Fruit fly (Drosophila melanogaster) whole organism, embryonic: ENCODE results near the gene CG9795.
A peak's percentile ranks its signal among the peaks of the same experiment; 100 is the strongest.

Experiments used
- Adf1 ChIP-seq: fragments of 200-800 bp; sonication (Bioruptor generic); IDR thresholded peaks from 2 replicates; pipeline ENCODE4 v1.3.6; 2022; ENCODE audit warnings: missing biosample characterization, missing genetic modification characterization
- CG10366 ChIP-seq: fragments of 200-800 bp; sonication (Bioruptor generic); IDR thresholded peaks from 2 replicates; pipeline ENCODE4 v1.3.6; 2022; ENCODE audit warnings: missing biosample characterization, missing genetic modification characterization
- CG10543 ChIP-seq: fragments of 200-800 bp; sonication (Bioruptor generic); optimal IDR thresholded peaks from 3 replicates; lab custom pipeline; 2017; ENCODE audit warnings: missing biosample characterization, mild to moderate bottlenecking, missing genetic modification characterization, moderate library complexity
- CG11093 ChIP-seq: fragments of 200-800 bp; sonication (Bioruptor generic); IDR thresholded peaks from 3 replicates; pipeline ENCODE4 v1.3.6; 2022; ENCODE audit warnings: missing biosample characterization, missing genetic modification characterization
- CG12769 ChIP-seq: fragments of 200-800 bp; sonication (Bioruptor generic); optimal IDR thresholded peaks from 2 replicates; lab custom pipeline; 2019; ENCODE audit warnings: missing biosample characterization, mild to moderate bottlenecking, missing genetic modification characterization, moderate library complexity
- CG12942 ChIP-seq: fragments of 200-800 bp; sonication (Bioruptor generic); optimal IDR thresholded peaks from 3 replicates; lab custom pipeline; 2016; ENCODE audit warnings: missing biosample characterization, missing genetic modification characterization
- CG13894 ChIP-seq: fragments of 200-800 bp; sonication (Bioruptor generic); optimal IDR thresholded peaks from 3 replicates; lab custom pipeline; 2018; ENCODE audit warnings: missing biosample characterization, mild to moderate bottlenecking, missing genetic modification characterization, moderate library complexity
- CG14014 ChIP-seq: fragments of 200-800 bp; sonication (Bioruptor generic); IDR thresholded peaks from 2 replicates; pipeline ENCODE4 v1.3.6; 2022; ENCODE audit warnings: missing biosample characterization, missing genetic modification characterization
- CG14710 ChIP-seq: fragments of 200-800 bp; sonication (Bioruptor generic); optimal IDR thresholded peaks from 3 replicates; lab custom pipeline; 2019; ENCODE audit warnings: missing biosample characterization, mild to moderate bottlenecking, missing genetic modification characterization, moderate library complexity
- CG15479 ChIP-seq: fragments of 200-800 bp; sonication (Bioruptor generic); optimal IDR thresholded peaks from 3 replicates; lab custom pipeline; 2019; ENCODE audit warnings: missing biosample characterization, mild to moderate bottlenecking, missing genetic modification characterization, moderate library complexity
- CG15601 ChIP-seq: fragments of 200-800 bp; sonication (Bioruptor generic); optimal IDR thresholded peaks from 3 replicates; lab custom pipeline; 2019; ENCODE audit warnings: missing biosample characterization, mild to moderate bottlenecking, missing genetic modification characterization, moderate library complexity
- CG17328 ChIP-seq: fragments of 200-800 bp; sonication (Bioruptor generic); IDR thresholded peaks from 2 replicates; pipeline ENCODE4 v1.3.6; 2022; ENCODE audit warnings: missing biosample characterization, missing genetic modification characterization
- CG2875 ChIP-seq: fragments of 200-800 bp; sonication (Bioruptor generic); optimal IDR thresholded peaks from 2 replicates; lab custom pipeline; 2017; ENCODE audit warnings: missing biosample characterization, mild to moderate bottlenecking, missing genetic modification characterization, missing genetic modification reagents
- CG30020 ChIP-seq: fragments of 200-800 bp; optimal IDR thresholded peaks from 2 replicates; lab custom pipeline; 2019; ENCODE audit warnings: missing biosample characterization, mild to moderate bottlenecking, missing genetic modification characterization, moderate library complexity
- CG3163 ChIP-seq: fragments of 200-800 bp; sonication (Bioruptor generic); optimal IDR thresholded peaks from 3 replicates; lab custom pipeline; 2016; ENCODE audit warnings: missing biosample characterization, missing genetic modification characterization
- CG32532 ChIP-seq: fragments of 200-800 bp; sonication (Bioruptor generic); IDR thresholded peaks from 2 replicates; pipeline ENCODE4 v1.3.6; 2022; ENCODE audit warnings: missing biosample characterization, missing genetic modification characterization
- CG6654 ChIP-seq: fragments of 200-800 bp; sonication (Bioruptor generic); optimal IDR thresholded peaks from 2 replicates; lab custom pipeline; 2017; ENCODE audit warnings: missing biosample characterization, mild to moderate bottlenecking, missing genetic modification characterization
- CG7372 ChIP-seq: fragments of 200-800 bp; sonication (Bioruptor generic); IDR thresholded peaks from 2 replicates; pipeline ENCODE4 v1.3.6; 2022; ENCODE audit warnings: missing biosample characterization, missing genetic modification characterization
- CG9215 ChIP-seq: fragments of 200-800 bp; sonication (Bioruptor generic); IDR thresholded peaks from 2 replicates; pipeline ENCODE4 v1.3.6; 2022; ENCODE audit warnings: missing biosample characterization, missing genetic modification characterization
- CG9609 ChIP-seq: fragments of 200-800 bp; sonication (Bioruptor generic); optimal IDR thresholded peaks from 3 replicates; lab custom pipeline; 2016; ENCODE audit warnings: missing biosample characterization, missing genetic modification characterization
- Deaf1 ChIP-seq: fragments of 200-800 bp; optimal IDR thresholded peaks from 3 replicates; lab custom pipeline; 2019; ENCODE audit warnings: missing biosample characterization, mild to moderate bottlenecking, missing genetic modification characterization, moderate library complexity
- Dip3 ChIP-seq: fragments of 200-800 bp; sonication (Bioruptor generic); optimal IDR thresholded peaks from 3 replicates; lab custom pipeline; 2016; ENCODE audit warnings: missing biosample characterization, missing genetic modification characterization
- Dp ChIP-seq: fragments of 200-800 bp; sonication (Bioruptor generic); optimal IDR thresholded peaks from 2 replicates; lab custom pipeline; 2018; ENCODE audit warnings: missing biosample characterization, mild to moderate bottlenecking, missing genetic modification characterization, moderate library complexity
- Hr51 ChIP-seq, 2 experiments: fragments of 200-800 bp; sonication (Bioruptor generic); optimal IDR thresholded peaks; 2 replicates in 1 of 2; 3 replicates in 1 of 2; lab custom pipeline; 2016 to 2018; ENCODE audit warnings: missing biosample characterization in 2 of 2, missing genetic modification characterization in 2 of 2, mild to moderate bottlenecking in 1 of 2, moderate library complexity in 1 of 2
- Med ChIP-seq: fragments of 200-800 bp; sonication (Bioruptor generic); peaks from one replicate; lab custom pipeline; 2016; ENCODE audit warnings: missing biosample characterization, missing genetic modification characterization, mild to moderate bottlenecking, inconsistent platforms, moderate library complexity
- NFAT ChIP-seq: fragments of 200-800 bp; sonication (Bioruptor generic); IDR thresholded peaks from 2 replicates; pipeline ENCODE4 v1.3.6; 2022; ENCODE audit warnings: missing biosample characterization, missing genetic modification characterization
- NfI ChIP-seq: fragments of 200-800 bp; sonication (Bioruptor generic); optimal IDR thresholded peaks from 3 replicates; lab custom pipeline; 2018; ENCODE audit warnings: missing biosample characterization, mild to moderate bottlenecking, missing genetic modification characterization, moderate library complexity
- Optix ChIP-seq: fragments of 200-800 bp; sonication (Bioruptor generic); IDR thresholded peaks from 3 replicates; pipeline ENCODE4 v1.3.6; 2022; ENCODE audit warnings: missing biosample characterization, missing genetic modification characterization
- Trl ChIP-seq, 3 experiments: fragments of >200 bp in 2 of 3; fragments of 200-800 bp in 1 of 3; sonication (Bioruptor generic) in 1 of 3; optimal IDR thresholded peaks; 2 replicates in 1 of 3; 3 replicates in 2 of 3; lab custom pipeline; 2016 to 2017; ENCODE audit warnings: missing biosample characterization in 1 of 3, missing genetic modification characterization in 1 of 3
- abd-A ChIP-seq: fragments of 200-800 bp; sonication (Bioruptor generic); optimal IDR thresholded peaks from 3 replicates; lab custom pipeline; 2019; ENCODE audit warnings: missing biosample characterization, mild to moderate bottlenecking, missing genetic modification characterization, moderate library complexity
- ato ChIP-seq: fragments of 200-800 bp; sonication (Bioruptor generic); IDR thresholded peaks from 2 replicates; pipeline ENCODE4 v1.3.6; 2022; ENCODE audit warnings: missing biosample characterization, missing genetic modification characterization; ENCODE audit not compliant: partially characterized antibody
- az2 ChIP-seq: fragments of 200-800 bp; sonication (Bioruptor generic); optimal IDR thresholded peaks from 3 replicates; lab custom pipeline; 2016; ENCODE audit warnings: missing biosample characterization, missing genetic modification characterization
- ci ChIP-seq: fragments of 200-800 bp; sonication (Bioruptor generic); IDR thresholded peaks from 3 replicates; pipeline ENCODE4 v1.3.6; 2022; ENCODE audit warnings: missing biosample characterization, missing genetic modification characterization
- danr ChIP-seq: fragments of 200-800 bp; sonication (Bioruptor generic); IDR thresholded peaks from 2 replicates; pipeline ENCODE4 v1.3.6; 2022; ENCODE audit warnings: missing biosample characterization, missing genetic modification characterization
- emc ChIP-seq: fragments of 200-800 bp; sonication (Bioruptor generic); optimal IDR thresholded peaks from 2 replicates; lab custom pipeline; 2016; ENCODE audit warnings: missing biosample characterization, missing genetic modification characterization
- fd64A ChIP-seq: fragments of 200-800 bp; sonication (Bioruptor generic); optimal IDR thresholded peaks from 3 replicates; lab custom pipeline; 2018; ENCODE audit warnings: missing biosample characterization, mild to moderate bottlenecking, missing genetic modification characterization
- gcm ChIP-seq: fragments of 200-800 bp; sonication (Bioruptor generic); optimal IDR thresholded peaks from 2 replicates; lab custom pipeline; 2019; ENCODE audit warnings: missing biosample characterization, mild to moderate bottlenecking, missing genetic modification characterization, moderate library complexity
- hbn ChIP-seq: fragments of 200-800 bp; sonication (Bioruptor generic); IDR thresholded peaks from 2 replicates; pipeline ENCODE4 v1.3.6; 2022; ENCODE audit warnings: missing biosample characterization, missing genetic modification characterization; ENCODE audit not compliant: partially characterized antibody
- her ChIP-seq: fragments of 200-800 bp; sonication (Bioruptor generic); optimal IDR thresholded peaks from 2 replicates; lab custom pipeline; 2016; ENCODE audit warnings: missing biosample characterization, missing genetic modification characterization
- lab ChIP-seq: fragments of 200-800 bp; sonication (Bioruptor generic); optimal IDR thresholded peaks from 3 replicates; lab custom pipeline; 2017; ENCODE audit warnings: missing biosample characterization, missing genetic modification characterization, mild to moderate bottlenecking, moderate library complexity, missing genetic modification reagents
- pzg ChIP-seq: fragments of 200-800 bp; sonication (Bioruptor generic); optimal IDR thresholded peaks from 3 replicates; lab custom pipeline; 2018; ENCODE audit warnings: missing biosample characterization, mild to moderate bottlenecking, missing genetic modification characterization, moderate library complexity
- ro ChIP-seq: fragments of 200-800 bp; sonication (Bioruptor generic); IDR thresholded peaks from 2 replicates; pipeline ENCODE4 v1.3.6; 2022; ENCODE audit warnings: missing biosample characterization, missing genetic modification characterization
- sisA ChIP-seq: fragments of 200-800 bp; sonication (Bioruptor generic); IDR thresholded peaks from 2 replicates; pipeline ENCODE4 v1.3.6; 2022; ENCODE audit warnings: missing biosample characterization, missing genetic modification characterization
- so ChIP-seq: fragments of 200-800 bp; sonication (Bioruptor generic); IDR thresholded peaks from 3 replicates; pipeline ENCODE4 v1.3.6; 2022; ENCODE audit warnings: missing biosample characterization, missing genetic modification characterization
- tll ChIP-seq, 2 experiments: fragments of 200-800 bp in 1 of 2; fragments of >200 bp in 1 of 2; sonication (Bioruptor generic) in 1 of 2; optimal IDR thresholded peaks; 2 replicates each; lab custom pipeline; 2017 to 2019; ENCODE audit warnings: missing biosample characterization in 2 of 2, missing genetic modification characterization in 2 of 2, mild to moderate bottlenecking in 1 of 2, moderate library complexity in 1 of 2
- trem ChIP-seq: fragments of 200-800 bp; optimal IDR thresholded peaks from 3 replicates; lab custom pipeline; 2019; ENCODE audit warnings: missing biosample characterization, mild to moderate bottlenecking, missing genetic modification characterization, moderate library complexity
- tx ChIP-seq: fragments of 200-800 bp; sonication (Bioruptor generic); optimal IDR thresholded peaks from 2 replicates; lab custom pipeline; 2016; ENCODE audit warnings: missing biosample characterization, missing genetic modification characterization

The CG9795 gene

dm6 chr3R:4280062-4280461 lies 39.4 kb upstream of the CG9795 start, which contains the start of gene cpx:
Gene cpx (plus strand): TSS chr3R:4280221.
- no peak for TF ChIP-seq ato (GFP tag; lab: Robert Waterston, UW)
- no peak for TF ChIP-seq emc (GFP tag; lab: Kevin White, UChicago)
- peak; percentile 3 for TF ChIP-seq gcm (GFP tag; lab: Kevin White, UChicago)
- peak; percentile 27; the same call in 1 of the 2 replicates for TF ChIP-seq Adf1 (GFP tag; lab: Robert Waterston, UW)
- no peak for TF ChIP-seq CG17328
- peak; percentile 46 for TF ChIP-seq abd-A
- TF ChIP-seq CG13894 (tag; lab: Kevin White, UChicago), result peak; percentile 36
- TF ChIP-seq CG10543 (GFP tag; lab: Kevin White, UChicago), result peak; percentile 36
- TF ChIP-seq CG32532, result 0 out of 2 replicates have a peak, but pooled peaks have one; percentile 16
- TF ChIP-seq CG15601 (tag; lab: Kevin White, UChicago), result no peak
- TF ChIP-seq Med (GFP tag; lab: Kevin White, UChicago), result peak; percentile 78
- peak; percentile 83 for TF ChIP-seq Deaf1 (tag; lab: Kevin White, UChicago)
- peak; percentile 8 for TF ChIP-seq pzg
- peak; percentile 51; the same call in 1 of the 3 replicates for TF ChIP-seq ci (GFP tag; lab: Robert Waterston, UW)
- no peak for TF ChIP-seq hbn (GFP tag; lab: Robert Waterston, UW)
- TF ChIP-seq Trl (optimal IDR thresholded peaks at IDR 0.05; lab: Kevin White, UChicago), result peak in 1 of 2 experiments; percentile 21
- no peak for TF ChIP-seq Trl (GFP tag; optimal IDR thresholded peaks at IDR 0.05; lab: Kevin White, UChicago)
- peak; percentile 4 for TF ChIP-seq lab
- no peak for TF ChIP-seq CG15479 (GFP tag; lab: Kevin White, UChicago)

- TF ChIP-seq sisA (GFP tag; lab: Robert Waterston, UW) (no peak), Optix (GFP tag; lab: Robert Waterston, UW) (no peak; the same call in 2 of the 3 replicates), Dip3 (GFP tag; lab: Kevin White, UChicago) (no peak), CG10366 (no peak), CG9609 (GFP tag; lab: Kevin White, UChicago) (no peak), tx (GFP tag; lab: Kevin White, UChicago) (no peak), Dp (GFP tag; lab: Kevin White, UChicago) (no peak), trem (tag; lab: Kevin White, UChicago) (no peak), CG7372 (GFP tag; lab: Robert Waterston, UW) (0 out of 2 replicates have a peak, but pooled peaks have one; percentile 23), fd64A (GFP tag; lab: Kevin White, UChicago) (no peak), ato (GFP tag; lab: Robert Waterston, UW) (no peak), Hr51 (GFP tag; optimal IDR thresholded peaks at IDR 0.05; lab: Kevin White, UChicago) (peak in 1 of 2 experiments; percentile 66), tll (GFP tag; optimal IDR thresholded peaks at IDR 0.05; lab: Kevin White, UChicago) (peak in 1 of 2 experiments; percentile 79), NFAT (GFP tag; lab: Robert Waterston, UW) (no peak), CG11093 (GFP tag; lab: Robert Waterston, UW) (no peak), CG9215 (GFP tag; lab: Robert Waterston, UW) (0 out of 2 replicates have a peak, but pooled peaks have one; percentile 4), her (GFP tag; lab: Kevin White, UChicago) (no peak), CG3163 (GFP tag; lab: Kevin White, UChicago) (no peak), CG14710 (tag; lab: Kevin White, UChicago) (no peak), CG30020 (tag; lab: Kevin White, UChicago) (no peak), CG12942 (GFP tag; lab: Kevin White, UChicago) (no peak), danr (GFP tag; lab: Robert Waterston, UW) (no peak), so (GFP tag; lab: Robert Waterston, UW) (0 out of 3 replicates have a peak, but pooled peaks have one; percentile 21), CG14014 (GFP tag; lab: Robert Waterston, UW) (no peak), NfI (GFP tag; lab: Kevin White, UChicago) (no peak), ro (GFP tag; lab: Robert Waterston, UW) (no peak), az2 (GFP tag; lab: Kevin White, UChicago) (no peak), CG6654 (no peak), CG2875 (GFP tag; lab: Kevin White, UChicago) (no peak), gcm (GFP tag; lab: Kevin White, UChicago) (no peak), CG12769 (tag; lab: Kevin White, UChicago) (no peak)
These were observed 38.2 kb upstream of the CG9795 start for dm6 chr3R:4281119-4281861.
